Fruit fly (Drosophila melanogaster) whole organism, embryonic: ENCODE measurements around the gene Doc1.
A peak's percentile ranks its signal among the peaks of the same experiment; 100 is the strongest.

Source experiments
- Atf6 ChIP-seq: fragments of 200-800 bp; sonication (Bioruptor generic); IDR thresholded peaks from 2 replicates; pipeline ENCODE4 v1.3.6; 2022; ENCODE audit warnings: missing biosample characterization, missing genetic modification characterization
- CG1024 ChIP-seq: fragments of 200-800 bp; sonication (Bioruptor generic); IDR thresholded peaks from 2 replicates; pipeline ENCODE4 v1.3.6; 2022; ENCODE audit warnings: missing biosample characterization, missing genetic modification characterization
- CG10267 ChIP-seq: fragments of 200-800 bp; sonication (Bioruptor generic); optimal IDR thresholded peaks from 2 replicates; lab custom pipeline; 2018; ENCODE audit warnings: missing biosample characterization, mild to moderate bottlenecking, missing genetic modification characterization, moderate library complexity
- CG12071 ChIP-seq: fragments of 200-800 bp; sonication (Bioruptor generic); optimal IDR thresholded peaks from 3 replicates; lab custom pipeline; 2018; ENCODE audit warnings: missing biosample characterization, mild to moderate bottlenecking, missing genetic modification characterization
- CG12219 ChIP-seq: fragments of 200-800 bp; sonication (Bioruptor generic); optimal IDR thresholded peaks from 3 replicates; lab custom pipeline; 2018; ENCODE audit warnings: missing biosample characterization, mild to moderate bottlenecking, missing genetic modification characterization
- CG12299 ChIP-seq: fragments of 200-800 bp; sonication (Bioruptor generic); optimal IDR thresholded peaks from 2 replicates; lab custom pipeline; 2018; ENCODE audit warnings: missing biosample characterization, mild to moderate bottlenecking, missing genetic modification characterization
- CG12659 ChIP-seq: fragments of 200-800 bp; sonication (Bioruptor generic); optimal IDR thresholded peaks from 3 replicates; lab custom pipeline; 2017; ENCODE audit warnings: mild to moderate bottlenecking, missing biosample characterization, missing genetic modification reagents, missing genetic modification characterization
- CG12744 ChIP-seq: fragments of 200-800 bp; sonication (Bioruptor generic); optimal IDR thresholded peaks from 2 replicates; lab custom pipeline; 2016; ENCODE audit warnings: missing biosample characterization, missing genetic modification characterization
- CG14050 ChIP-seq: fragments of 200-800 bp; sonication (Bioruptor generic); IDR thresholded peaks from 3 replicates; pipeline ENCODE4 v1.3.6; 2022; ENCODE audit warnings: missing biosample characterization, missing genetic modification characterization
- CG14965 ChIP-seq: fragments of 200-800 bp; sonication (Bioruptor generic); optimal IDR thresholded peaks from 2 replicates; lab custom pipeline; 2016; ENCODE audit warnings: missing biosample characterization, missing genetic modification characterization, borderline replicate concordance
- CG15479 ChIP-seq: fragments of 200-800 bp; sonication (Bioruptor generic); optimal IDR thresholded peaks from 3 replicates; lab custom pipeline; 2019; ENCODE audit warnings: missing biosample characterization, mild to moderate bottlenecking, missing genetic modification characterization, moderate library complexity
- CG17829 ChIP-seq: fragments of 200-800 bp; optimal IDR thresholded peaks from 2 replicates; lab custom pipeline; 2019; ENCODE audit warnings: missing biosample characterization, mild to moderate bottlenecking, missing genetic modification characterization, moderate library complexity
- CG2712 ChIP-seq: fragments of 200-800 bp; optimal IDR thresholded peaks from 3 replicates; lab custom pipeline; 2019; ENCODE audit warnings: missing biosample characterization, mild to moderate bottlenecking, missing genetic modification characterization, moderate library complexity
- CG34224 ChIP-seq: fragments of 200-800 bp; sonication (Bioruptor generic); IDR thresholded peaks from 3 replicates; pipeline ENCODE4 v1.3.6; 2022; ENCODE audit warnings: missing biosample characterization, missing genetic modification characterization; ENCODE audit not compliant: partially characterized antibody
- CG4404 ChIP-seq: fragments of 200-800 bp; sonication (Bioruptor generic); IDR thresholded peaks from 2 replicates; pipeline ENCODE4 v1.3.6; 2022; ENCODE audit warnings: missing biosample characterization, missing genetic modification characterization
- CG5180 ChIP-seq: fragments of 200-800 bp; sonication (Bioruptor generic); optimal IDR thresholded peaks from 3 replicates; lab custom pipeline; 2017; ENCODE audit warnings: missing biosample characterization, missing genetic modification characterization, mild to moderate bottlenecking, moderate library complexity, missing genetic modification reagents
- Camta ChIP-seq: fragments of 200-800 bp; sonication (Bioruptor generic); optimal IDR thresholded peaks from 2 replicates; lab custom pipeline; 2016; ENCODE audit warnings: missing biosample characterization, missing genetic modification characterization
- Dip2 ChIP-seq: fragments of 200-800 bp; sonication (Bioruptor generic); IDR thresholded peaks from 2 replicates; pipeline ENCODE4 v1.3.6; 2022; ENCODE audit warnings: missing biosample characterization, missing genetic modification characterization
- Eip74EF ChIP-seq, 2 experiments: fragments of 200-800 bp in 1 of 2; fragments of >200 bp in 1 of 2; sonication (Bioruptor generic) in 1 of 2; optimal IDR thresholded peaks; 2 replicates each; lab custom pipeline; 2017 to 2019; ENCODE audit warnings: missing biosample characterization in 2 of 2, missing genetic modification characterization in 2 of 2, mild to moderate bottlenecking in 1 of 2, moderate library complexity in 1 of 2
- Hr78 ChIP-seq, 2 experiments: fragments of 200-800 bp in 1 of 2; fragments of >200 bp in 1 of 2; sonication (Bioruptor generic) in 1 of 2; optimal IDR thresholded peaks; 2 replicates each; lab custom pipeline; 2017 to 2019; ENCODE audit warnings: missing biosample characterization in 2 of 2, missing genetic modification characterization in 2 of 2, mild to moderate bottlenecking in 1 of 2, moderate library complexity in 1 of 2
- MESR4 ChIP-seq: fragments of 200-800 bp; sonication (Bioruptor generic); optimal IDR thresholded peaks from 2 replicates; lab custom pipeline; 2018; ENCODE audit warnings: missing biosample characterization, mild to moderate bottlenecking, missing genetic modification characterization, moderate library complexity
- Max ChIP-seq: fragments of 200-800 bp; sonication (Bioruptor generic); optimal IDR thresholded peaks from 2 replicates; lab custom pipeline; 2016; ENCODE audit warnings: missing biosample characterization, mild to moderate bottlenecking, missing genetic modification characterization
- Neu2 ChIP-seq: fragments of 200-800 bp; sonication (Bioruptor generic); optimal IDR thresholded peaks from 3 replicates; lab custom pipeline; 2016; ENCODE audit warnings: missing biosample characterization, missing genetic modification characterization, borderline replicate concordance
- Nf-YB ChIP-seq: fragments of 200-800 bp; sonication (Bioruptor generic); optimal IDR thresholded peaks from 3 replicates; lab custom pipeline; 2019; ENCODE audit warnings: missing biosample characterization, mild to moderate bottlenecking, missing genetic modification characterization, moderate library complexity
- NfI ChIP-seq: fragments of 200-800 bp; sonication (Bioruptor generic); optimal IDR thresholded peaks from 3 replicates; lab custom pipeline; 2018; ENCODE audit warnings: missing biosample characterization, mild to moderate bottlenecking, missing genetic modification characterization, moderate library complexity
- Opbp ChIP-seq: fragments of 200-800 bp; sonication (Bioruptor generic); IDR thresholded peaks from 3 replicates; pipeline ENCODE4 v1.3.6; 2022; ENCODE audit warnings: missing biosample characterization, missing genetic modification characterization; ENCODE audit not compliant: partially characterized antibody
- Ravus ChIP-seq: fragments of 200-800 bp; sonication (Bioruptor generic); IDR thresholded peaks from 2 replicates; pipeline ENCODE4 v1.3.6; 2022; ENCODE audit warnings: missing biosample characterization, missing genetic modification characterization
- bsh ChIP-seq, 2 experiments: fragments of 200-800 bp; sonication (Bioruptor generic); optimal IDR thresholded peaks; 2 replicates each; lab custom pipeline; 2017 to 2018; ENCODE audit warnings: mild to moderate bottlenecking in 2 of 2, missing biosample characterization in 2 of 2, missing genetic modification characterization in 2 of 2, moderate library complexity in 1 of 2
- caup ChIP-seq: fragments of 200-800 bp; sonication (Bioruptor generic); optimal IDR thresholded peaks from 3 replicates; lab custom pipeline; 2017; ENCODE audit warnings: missing biosample characterization, mild to moderate bottlenecking, missing genetic modification characterization, moderate library complexity; ENCODE audit not compliant: severe bottlenecking
- cg ChIP-seq: fragments of 200-800 bp; sonication (Bioruptor generic); optimal IDR thresholded peaks from 3 replicates; lab custom pipeline; 2019; ENCODE audit warnings: missing biosample characterization, mild to moderate bottlenecking, missing genetic modification characterization, moderate library complexity
- croc ChIP-seq: fragments of 200-800 bp; sonication (Bioruptor generic); conservative IDR thresholded peaks from 3 replicates; pipeline ENCODE4 v1.3.6; 2022; ENCODE audit warnings: missing biosample characterization, missing genetic modification characterization
- dati ChIP-seq: fragments of 200-800 bp; sonication (Bioruptor generic); IDR thresholded peaks from 2 replicates; pipeline ENCODE4 v1.3.6; 2022; ENCODE audit warnings: missing biosample characterization, missing genetic modification characterization
- ftz-f1 ChIP-seq: fragments of 200-800 bp; sonication (Bioruptor generic); optimal IDR thresholded peaks from 2 replicates; lab custom pipeline; 2016; ENCODE audit warnings: missing biosample characterization, missing genetic modification characterization
- hth ChIP-seq: fragments of >200 bp; optimal IDR thresholded peaks from 2 replicates; lab custom pipeline; 2017; ENCODE audit warnings: inconsistent platforms
- insv ChIP-seq, 2 experiments: fragments of 200-800 bp; sonication (Bioruptor generic); optimal IDR thresholded peaks; 3 replicates each; lab custom pipeline; 2016 to 2018; ENCODE audit warnings: missing biosample characterization in 2 of 2, missing genetic modification characterization in 2 of 2
- inv ChIP-seq: fragments of 200-800 bp; sonication (Bioruptor generic); IDR thresholded peaks from 2 replicates; pipeline ENCODE4 v1.3.6; 2022; ENCODE audit warnings: missing biosample characterization, missing genetic modification characterization; ENCODE audit not compliant: partially characterized antibody
- kni ChIP-seq: fragments of 200-800 bp; sonication (Bioruptor generic); optimal IDR thresholded peaks from 3 replicates; lab custom pipeline; 2017; ENCODE audit warnings: mild to moderate bottlenecking, missing biosample characterization, missing genetic modification reagents, missing genetic modification characterization
- nerfin-2 ChIP-seq: fragments of 200-800 bp; sonication (Bioruptor generic); IDR thresholded peaks from 2 replicates; pipeline ENCODE4 v1.3.6; 2022; ENCODE audit warnings: missing biosample characterization, missing genetic modification characterization; ENCODE audit not compliant: partially characterized antibody
- onecut ChIP-seq: fragments of 200-800 bp; sonication (Bioruptor generic); IDR thresholded peaks from 2 replicates; pipeline ENCODE4 v1.3.6; 2022; ENCODE audit warnings: missing biosample characterization, missing genetic modification characterization
- phol ChIP-seq: fragments of 200-800 bp; sonication (Bioruptor generic); optimal IDR thresholded peaks from 3 replicates; lab custom pipeline; 2018; ENCODE audit warnings: missing biosample characterization, mild to moderate bottlenecking, missing genetic modification characterization, moderate library complexity
- sna ChIP-seq: fragments of 200-800 bp; sonication (Bioruptor generic); IDR thresholded peaks from 2 replicates; pipeline ENCODE4 v1.3.6; 2022; ENCODE audit warnings: missing biosample characterization, missing genetic modification characterization; ENCODE audit not compliant: partially characterized antibody
- sr ChIP-seq: fragments of 200-800 bp; sonication (Bioruptor generic); IDR thresholded peaks from 3 replicates; pipeline ENCODE4 v1.3.6; 2022; ENCODE audit warnings: missing biosample characterization, missing genetic modification characterization
- tll ChIP-seq, 2 experiments: fragments of 200-800 bp in 1 of 2; fragments of >200 bp in 1 of 2; sonication (Bioruptor generic) in 1 of 2; optimal IDR thresholded peaks; 2 replicates each; lab custom pipeline; 2017 to 2019; ENCODE audit warnings: missing biosample characterization in 2 of 2, missing genetic modification characterization in 2 of 2, mild to moderate bottlenecking in 1 of 2, moderate library complexity in 1 of 2
- tna ChIP-seq: fragments of 200-800 bp; sonication (Bioruptor generic); IDR thresholded peaks from 2 replicates; pipeline ENCODE4 v1.3.6; 2022; ENCODE audit warnings: missing biosample characterization, missing genetic modification characterization; ENCODE audit not compliant: partially characterized antibody
- twi ChIP-seq: fragments of 200-800 bp; optimal IDR thresholded peaks from 2 replicates; lab custom pipeline; 2019; ENCODE audit warnings: missing biosample characterization, mild to moderate bottlenecking, missing genetic modification characterization, moderate library complexity
- zen ChIP-seq: fragments of 200-800 bp; sonication (Bioruptor generic); optimal IDR thresholded peaks from 3 replicates; lab custom pipeline; 2018; ENCODE audit warnings: missing biosample characterization, mild to moderate bottlenecking, missing genetic modification characterization, moderate library complexity
- zen2 ChIP-seq: fragments of 200-800 bp; sonication (Bioruptor generic); IDR thresholded peaks from 3 replicates; pipeline ENCODE4 v1.3.6; 2022; ENCODE audit warnings: missing biosample characterization, missing genetic modification characterization; ENCODE audit not compliant: partially characterized antibody
- zfh1 ChIP-seq: fragments of 200-800 bp; sonication (Bioruptor generic); IDR thresholded peaks from 3 replicates; pipeline ENCODE4 v1.3.6; 2022; ENCODE audit warnings: missing biosample characterization, missing genetic modification characterization

The Doc1 gene

DNA sequence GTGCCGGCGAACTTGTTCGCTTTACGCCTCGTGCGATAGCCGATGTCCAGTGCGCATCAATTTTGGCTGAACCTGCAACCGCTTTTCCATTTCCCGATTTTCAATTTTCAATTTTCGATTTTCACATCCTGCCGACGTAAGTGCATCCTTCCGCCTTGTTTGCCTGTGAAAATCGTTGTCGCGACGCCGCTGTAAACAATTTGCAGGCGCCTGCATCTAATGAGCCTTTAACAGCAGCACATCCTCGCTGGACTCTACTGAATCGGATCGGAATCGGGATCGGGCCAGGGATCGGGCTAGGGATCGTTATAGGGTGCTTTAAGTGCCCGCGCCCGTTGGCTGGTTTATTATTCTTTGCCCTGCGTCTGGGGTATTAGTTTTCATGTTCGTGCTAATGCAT, 23.8 kb upstream of the Doc1 start:
- TF ChIP-seq CG10267 (tag; lab: Kevin White, UChicago), result no peak
- TF ChIP-seq zen2, result no peak
- TF ChIP-seq zfh1 (GFP tag; lab: Robert Waterston, UW), result no peak
- TF ChIP-seq bsh (GFP tag; optimal IDR thresholded peaks at IDR 0.05; lab: Kevin White, UChicago), result no peak
- TF ChIP-seq CG4404 (GFP tag; lab: Robert Waterston, UW), result no peak
- TF ChIP-seq CG14050 (GFP tag; lab: Robert Waterston, UW), result no peak
- no peak for TF ChIP-seq Ravus (GFP tag; lab: Robert Waterston, UW)
- TF ChIP-seq phol (tag; lab: Kevin White, UChicago), result no peak
- no peak for TF ChIP-seq kni (GFP tag; lab: Kevin White, UChicago)
- TF ChIP-seq caup (GFP tag; lab: Kevin White, UChicago), result no peak
- no peak for TF ChIP-seq nerfin-2 (GFP tag; lab: Robert Waterston, UW)
- peak in 1 of 2 experiments; percentile 15 for TF ChIP-seq tll (GFP tag; optimal IDR thresholded peaks at IDR 0.05; lab: Kevin White, UChicago)
- no peak for TF ChIP-seq Atf6
- TF ChIP-seq Hr78 (GFP tag; optimal IDR thresholded peaks at IDR 0.05; lab: Kevin White, UChicago), result no peak
- peak; percentile 43 for TF ChIP-seq CG15479 (GFP tag; lab: Kevin White, UChicago)
- TF ChIP-seq Dip2 (GFP tag; lab: Robert Waterston, UW), result no peak
- TF ChIP-seq CG12299 (tag; lab: Kevin White, UChicago), result no peak
- no peak for TF ChIP-seq inv
- TF ChIP-seq Camta (GFP tag; lab: Kevin White, UChicago), result no peak
- peak; percentile 96 for TF ChIP-seq zen
- no peak for TF ChIP-seq hth
- TF ChIP-seq Neu2, result no peak
- TF ChIP-seq tna (GFP tag; lab: Robert Waterston, UW), result no peak
- TF ChIP-seq Max (GFP tag; lab: Kevin White, UChicago), result no peak
- no peak for TF ChIP-seq cg (GFP tag; lab: Kevin White, UChicago)

DNA sequence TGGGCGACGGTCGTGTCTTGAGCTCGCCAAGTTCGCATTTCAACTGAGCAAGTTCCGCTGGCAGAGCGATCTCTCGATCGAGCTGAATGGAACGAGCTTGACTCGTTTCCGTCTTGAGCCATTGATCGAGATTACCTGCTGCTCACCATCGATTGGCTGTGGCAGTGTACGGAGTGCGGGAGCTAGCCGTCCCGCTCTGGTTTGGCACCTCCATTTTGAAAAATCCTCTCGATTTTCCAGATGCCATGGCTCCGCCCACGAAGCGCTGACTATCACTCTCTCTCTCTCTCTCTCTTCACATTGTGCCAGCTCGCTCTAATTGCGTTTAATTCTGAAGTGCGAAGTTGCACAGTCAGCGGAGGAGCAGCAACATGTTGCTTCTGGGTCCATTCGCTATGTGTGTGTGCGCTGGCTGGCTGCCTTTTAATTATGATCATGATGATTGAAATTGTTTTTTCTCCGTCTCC, 21.9 kb upstream of the Doc1 start, which contains the start of gene Doc2:
Gene Doc2 (minus strand): TSS at position 51 of the 467 bp plus-strand sequence.
- TF ChIP-seq CG5180 (GFP tag; lab: Kevin White, UChicago) (peak; percentile 62), CG12659 (no peak), CG17829 (tag; lab: Kevin White, UChicago) (peak; percentile 30), Nf-YB (GFP tag; lab: Kevin White, UChicago) (peak; percentile 99), insv (GFP tag; optimal IDR thresholded peaks at IDR 0.05; lab: Kevin White, UChicago) (no peak), CG34224 (peak; percentile 12; the same call in 1 of the 3 replicates), zen2 (peak; percentile 59; the same call in 2 of the 3 replicates), kni (GFP tag; lab: Kevin White, UChicago) (peak; percentile 68), Opbp (GFP tag; lab: Robert Waterston, UW) (peak; percentile 43; the same call in 1 of the 3 replicates), sna (0 out of 2 replicates have a peak, but pooled peaks have one; percentile 16), CG14965 (GFP tag; lab: Kevin White, UChicago) (no peak), CG12219 (GFP tag; lab: Kevin White, UChicago) (no peak), CG1024 (GFP tag; lab: Robert Waterston, UW) (no peak), sr (GFP tag; lab: Robert Waterston, UW) (peak; percentile 76), ftz-f1 (GFP tag; lab: Kevin White, UChicago) (no peak), Eip74EF (GFP tag; optimal IDR thresholded peaks at IDR 0.05; lab: Kevin White, UChicago) (no peak), CG12744 (no peak), MESR4 (GFP tag; lab: Kevin White, UChicago) (no peak), NfI (GFP tag; lab: Kevin White, UChicago) (no peak), CG12071 (GFP tag; lab: Kevin White, UChicago) (no peak), CG2712 (no peak), dati (GFP tag; lab: Robert Waterston, UW) (no peak), twi (tag; lab: Kevin White, UChicago) (peak; percentile 4), tll (GFP tag; optimal IDR thresholded peaks at IDR 0.05; lab: Kevin White, UChicago) (peak in 1 of 2 experiments; percentile 38), onecut (GFP tag; lab: Robert Waterston, UW) (no peak), croc (GFP tag; lab: Robert Waterston, UW) (no peak)
